Worm (Caenorhabditis elegans) whole organism, young adult: Measurements from ENCODE around the gene nhr-142.

ENCODE experiments used
- B0336.3 ChIP-seq: fragments of 200-800 bp; sonication (Bioruptor generic); IDR thresholded peaks from 2 replicates; pipeline ENCODE4 v1.3.6; 2022; ENCODE audit warnings: missing genetic modification characterization, missing compliant biosample characterization
- gei-17 ChIP-seq: fragments of 200-800 bp; sonication (Bioruptor generic); optimal IDR thresholded peaks from 2 replicates; lab custom pipeline; 2018; ENCODE audit warnings: mild to moderate bottlenecking, missing genetic modification characterization, missing compliant biosample characterization
- let-526 ChIP-seq: fragments of 200-800 bp; sonication (Bioruptor generic); IDR thresholded peaks from 2 replicates; pipeline ENCODE4 v1.3.6; 2022; ENCODE audit warnings: missing genetic modification reagents, missing genetic modification characterization, missing compliant biosample characterization
- nfyb-1 ChIP-seq: fragments of 200-800 bp; sonication (Bioruptor generic); IDR thresholded peaks from 2 replicates; pipeline ENCODE4 v1.3.6; 2022; ENCODE audit warnings: missing genetic modification reagents, missing genetic modification characterization, missing compliant biosample characterization
- snpc-4 ChIP-seq, 5 experiments: fragments of 150-350 bp in 1 of 5; sonication (generic microtip) in 4 of 5; optimal IDR thresholded peaks; 2 replicates each; lab custom pipeline; 2014 to 2018; ENCODE audit warnings: missing genetic modification characterization in 5 of 5, missing biosample characterization in 3 of 5, antibody characterized with exemption in 2 of 5, mild to moderate bottlenecking in 2 of 5, missing compliant biosample characterization in 2 of 5, missing genotype in 2 of 5, moderate library complexity in 2 of 5, missing genetic modification reagents in 1 of 5
- ztf-18 ChIP-seq: sonication (generic microtip); optimal IDR thresholded peaks from 2 replicates; lab custom pipeline; 2016; ENCODE audit warnings: missing genotype, mild to moderate bottlenecking, missing genetic modification characterization, missing compliant biosample characterization

DNA sequence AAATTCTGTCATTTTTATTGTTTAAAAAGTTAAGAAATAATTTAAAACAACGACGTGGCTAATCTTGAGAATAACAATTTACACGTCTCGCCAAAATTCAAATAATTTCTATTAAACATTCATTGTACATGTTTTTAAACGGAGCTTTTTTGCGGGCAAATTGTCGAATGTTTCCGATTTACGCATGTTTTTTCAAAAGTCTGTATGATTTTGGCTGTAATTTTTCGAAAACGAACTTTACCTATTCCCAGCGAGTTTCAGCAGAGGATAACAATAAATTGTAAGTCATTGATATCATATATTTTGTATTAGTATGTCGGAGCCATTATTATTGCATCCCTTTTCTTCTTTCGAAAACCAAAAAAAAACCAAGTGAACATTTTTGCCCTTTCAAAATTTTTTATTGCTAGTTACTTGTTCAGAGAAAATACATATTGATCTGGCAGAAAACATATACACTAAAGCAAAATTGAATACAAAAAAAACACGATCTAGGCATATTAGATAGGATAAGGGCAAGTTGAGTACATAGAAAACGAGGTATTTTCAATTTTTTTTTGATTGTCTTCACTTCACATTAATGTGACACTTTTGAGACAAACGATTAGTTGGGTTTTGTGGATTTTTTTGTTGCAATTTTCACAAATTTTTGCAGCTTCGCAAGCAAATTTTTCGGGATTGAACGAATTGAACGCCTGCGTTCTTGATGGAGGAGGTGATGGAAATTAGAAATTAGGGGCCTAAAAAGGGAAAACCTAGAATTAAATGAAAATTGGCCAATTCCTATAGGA is 48.4 kb upstream of the nhr-142 start, which contains the start of gene F26F12.2:
- TF ChIP-seq snpc-4 (GFP tag; optimal IDR thresholded peaks at IDR 0.05; lab: Kevin White, UChicago), result no peak
- no peak for TF ChIP-seq snpc-4 (tag; optimal IDR thresholded peaks at IDR 0.05; lab: Kevin White, UChicago)
- no peak for TF ChIP-seq let-526 (GFP tag; lab: Robert Waterston, UW)
- TF ChIP-seq B0336.3 (GFP tag; lab: Robert Waterston, UW), result no peak
- no peak; the same call in 1 of the 2 replicates for TF ChIP-seq nfyb-1 (GFP tag; lab: Robert Waterston, UW)
- no peak for TF ChIP-seq ztf-18
- no peak for TF ChIP-seq gei-17
